Worm (Caenorhabditis elegans): ENCODE measurements around the gene sri-72.

ce11 chrV:574639-575038 is 6.6 kb upstream of the sri-72 start, which contains the start of gene C14C6.13:
- no peak for TF ChIP-seq lin-39 (tag; optimal IDR thresholded peaks at IDR 0.05)
- no peak for TF ChIP-seq fos-1 (tag; optimal IDR thresholded peaks at IDR 0.05)
- TF ChIP-seq fkh-10 (GFP tag; optimal IDR thresholded peaks at IDR 0.05), result no peak
- TF ChIP-seq nhr-28 (tag; optimal IDR thresholded peaks at IDR 0.05), result no peak
- no peak for TF ChIP-seq ceh-9 (tag; optimal IDR thresholded peaks at IDR 0.05)
- no peak for TF ChIP-seq nfya-1 (tag; optimal IDR thresholded peaks at IDR 0.05; ENCODE audit: insufficient read depth)
- TF ChIP-seq jun-1 (tag; optimal IDR thresholded peaks at IDR 0.05), result no peak
